Worm (Caenorhabditis elegans) whole organism, L3 larva: ENCODE measurements around the gene F33G12.7.

Experiments
- aly-2 ChIP-seq: fragments of 150-350 bp; optimal IDR thresholded peaks from 2 replicates; lab custom pipeline; 2014; ENCODE audit warnings: missing biosample characterization, missing genetic modification characterization
- ceh-9 ChIP-seq: sonication (generic microtip); optimal IDR thresholded peaks from 2 replicates; lab custom pipeline; 2018; ENCODE audit warnings: missing biosample characterization, missing genetic modification characterization
- jun-1 ChIP-seq: fragments of 150-350 bp; optimal IDR thresholded peaks from 2 replicates; lab custom pipeline; 2014; ENCODE audit warnings: missing biosample characterization, missing genetic modification reagents, missing genetic modification characterization
- nhr-12 ChIP-seq: fragments of 150-350 bp; optimal IDR thresholded peaks from 2 replicates; lab custom pipeline; 2014; ENCODE audit warnings: missing biosample characterization, missing genetic modification characterization
- nhr-237 ChIP-seq: fragments of 150-350 bp; optimal IDR thresholded peaks from 2 replicates; lab custom pipeline; 2014; ENCODE audit warnings: missing biosample characterization, missing genetic modification characterization
- nhr-25 ChIP-seq: sonication (generic microtip); optimal IDR thresholded peaks from 2 replicates; lab custom pipeline; 2017; ENCODE audit warnings: missing biosample characterization, missing genetic modification characterization
- nhr-28 ChIP-seq: fragments of 150-350 bp; optimal IDR thresholded peaks from 2 replicates; lab custom pipeline; 2014; ENCODE audit warnings: missing biosample characterization, missing genetic modification characterization
- snpc-4 ChIP-seq: fragments of 150-350 bp; optimal IDR thresholded peaks from 2 replicates; lab custom pipeline; 2014; ENCODE audit warnings: missing biosample characterization, missing genetic modification characterization
- unc-62 ChIP-seq: fragments of 150-350 bp; sonication (generic microtip); optimal IDR thresholded peaks from 4 replicates; lab custom pipeline; 2014; ENCODE audit warnings: missing biosample characterization, missing genetic modification reagents, missing genetic modification characterization
- ztf-11 ChIP-seq: fragments of 150-350 bp; optimal IDR thresholded peaks from 2 replicates; lab custom pipeline; 2014; ENCODE audit warnings: missing biosample characterization, missing genetic modification characterization

- TF ChIP-seq nhr-28 (tag; lab: Kevin White, UChicago) (no peak), ceh-9 (no peak), jun-1 (tag; lab: Kevin White, UChicago) (no peak), nhr-25 (tag; lab: Kevin White, UChicago) (no peak), unc-62 (GFP tag; lab: Kevin White, UChicago) (no peak), snpc-4 (tag; lab: Kevin White, UChicago) (no peak), nhr-237 (tag; lab: Kevin White, UChicago) (no peak), ztf-11 (tag; lab: Kevin White, UChicago) (no peak), nhr-12 (tag; lab: Kevin White, UChicago) (no peak), aly-2 (tag; lab: Kevin White, UChicago) (no peak)
Observed at ce11 chrII:5083341-5083740, 42.9 kb upstream of the F33G12.7 start, which contains the start of gene C04G6.4.
